Fruit fly (Drosophila melanogaster) whole organism, embryonic: ENCODE results near the gene CG17202.
A peak's percentile ranks its signal among the peaks of the same experiment; 100 is the strongest.

Source experiments
- Abd-B ChIP-seq: fragments of 200-800 bp; sonication (Bioruptor generic); optimal IDR thresholded peaks from 2 replicates; lab custom pipeline; 2018; ENCODE audit warnings: missing biosample characterization, mild to moderate bottlenecking, missing genetic modification characterization, moderate library complexity
- BEAF-32 ChIP-seq: fragments of 200-800 bp; sonication (Bioruptor generic); optimal IDR thresholded peaks from 3 replicates; lab custom pipeline; 2017; ENCODE audit warnings: missing biosample characterization, missing genetic modification characterization, mild to moderate bottlenecking, moderate library complexity, missing genetic modification reagents
- CG10147 ChIP-seq: fragments of 200-800 bp; sonication (Bioruptor generic); optimal IDR thresholded peaks from 2 replicates; lab custom pipeline; 2019; ENCODE audit warnings: missing biosample characterization, mild to moderate bottlenecking, missing genetic modification characterization, moderate library complexity
- CG10274 ChIP-seq: fragments of 200-800 bp; sonication (Bioruptor generic); optimal IDR thresholded peaks from 3 replicates; lab custom pipeline; 2017; ENCODE audit warnings: missing biosample characterization, mild to moderate bottlenecking, missing genetic modification characterization
- CG10366 ChIP-seq: fragments of 200-800 bp; sonication (Bioruptor generic); IDR thresholded peaks from 2 replicates; pipeline ENCODE4 v1.3.6; 2022; ENCODE audit warnings: missing biosample characterization, missing genetic modification characterization
- CG10979 ChIP-seq: fragments of 200-800 bp; sonication (Bioruptor generic); optimal IDR thresholded peaks from 2 replicates; lab custom pipeline; 2018; ENCODE audit warnings: missing biosample characterization, mild to moderate bottlenecking, missing genetic modification characterization, moderate library complexity
- CG11723 ChIP-seq: fragments of 200-800 bp; sonication (Bioruptor generic); optimal IDR thresholded peaks from 2 replicates; lab custom pipeline; 2017; ENCODE audit warnings: missing biosample characterization, mild to moderate bottlenecking, missing genetic modification characterization
- CG12942 ChIP-seq: fragments of 200-800 bp; sonication (Bioruptor generic); optimal IDR thresholded peaks from 3 replicates; lab custom pipeline; 2016; ENCODE audit warnings: missing biosample characterization, missing genetic modification characterization
- CG13123 ChIP-seq: fragments of 200-800 bp; sonication (Bioruptor generic); optimal IDR thresholded peaks from 2 replicates; lab custom pipeline; 2016; ENCODE audit warnings: missing biosample characterization, missing genetic modification characterization
- CG15696 ChIP-seq: fragments of 200-800 bp; sonication (Bioruptor generic); optimal IDR thresholded peaks from 2 replicates; lab custom pipeline; 2019; ENCODE audit warnings: missing biosample characterization, mild to moderate bottlenecking, missing genetic modification characterization, moderate library complexity
- CG17802 ChIP-seq: fragments of 200-800 bp; sonication (Bioruptor generic); optimal IDR thresholded peaks from 2 replicates; lab custom pipeline; 2018; ENCODE audit warnings: missing biosample characterization, mild to moderate bottlenecking, missing genetic modification characterization, moderate library complexity
- CG2199 ChIP-seq: fragments of 200-800 bp; sonication (Bioruptor generic); IDR thresholded peaks from 3 replicates; pipeline ENCODE4 v1.3.6; 2022; ENCODE audit warnings: missing biosample characterization, missing genetic modification characterization
- CG2875 ChIP-seq: fragments of 200-800 bp; sonication (Bioruptor generic); optimal IDR thresholded peaks from 2 replicates; lab custom pipeline; 2017; ENCODE audit warnings: missing biosample characterization, mild to moderate bottlenecking, missing genetic modification characterization, missing genetic modification reagents
- CG30020 ChIP-seq: fragments of 200-800 bp; optimal IDR thresholded peaks from 2 replicates; lab custom pipeline; 2019; ENCODE audit warnings: missing biosample characterization, mild to moderate bottlenecking, missing genetic modification characterization, moderate library complexity
- CG3065 ChIP-seq: fragments of 200-800 bp; sonication (Bioruptor generic); optimal IDR thresholded peaks from 2 replicates; lab custom pipeline; 2016; ENCODE audit warnings: missing biosample characterization, missing genetic modification characterization
- CG33213 ChIP-seq: fragments of 200-800 bp; sonication (Bioruptor generic); optimal IDR thresholded peaks from 3 replicates; lab custom pipeline; 2016; ENCODE audit warnings: missing biosample characterization, missing genetic modification characterization
- CG3407 ChIP-seq: fragments of 200-800 bp; sonication (Bioruptor generic); optimal IDR thresholded peaks from 2 replicates; lab custom pipeline; 2018; ENCODE audit warnings: missing biosample characterization, mild to moderate bottlenecking, missing genetic modification characterization
- CG34224 ChIP-seq: fragments of 200-800 bp; sonication (Bioruptor generic); IDR thresholded peaks from 3 replicates; pipeline ENCODE4 v1.3.6; 2022; ENCODE audit warnings: missing biosample characterization, missing genetic modification characterization; ENCODE audit not compliant: partially characterized antibody
- CG42726 ChIP-seq: fragments of 200-800 bp; sonication (Bioruptor generic); IDR thresholded peaks from 2 replicates; pipeline ENCODE4 v1.3.6; 2022; ENCODE audit warnings: missing biosample characterization, missing genetic modification characterization; ENCODE audit not compliant: partially characterized antibody
- CG6175 ChIP-seq: fragments of 200-800 bp; sonication (Bioruptor generic); IDR thresholded peaks from 3 replicates; pipeline ENCODE4 v1.3.6; 2022; ENCODE audit warnings: missing biosample characterization, missing genetic modification characterization
- CG6683 ChIP-seq: fragments of 200-800 bp; sonication (Bioruptor generic); optimal IDR thresholded peaks from 2 replicates; lab custom pipeline; 2017; ENCODE audit warnings: missing biosample characterization, mild to moderate bottlenecking, missing genetic modification characterization, missing genetic modification reagents
- CG6689 ChIP-seq: fragments of 200-800 bp; sonication (Bioruptor generic); IDR thresholded peaks from 2 replicates; pipeline ENCODE4 v1.3.6; 2022; ENCODE audit warnings: missing biosample characterization, missing genetic modification characterization
- CG7271 ChIP-seq: fragments of 200-800 bp; sonication (Bioruptor generic); optimal IDR thresholded peaks from 2 replicates; lab custom pipeline; 2018; ENCODE audit warnings: missing biosample characterization, mild to moderate bottlenecking, missing genetic modification characterization, moderate library complexity
- CG8924 ChIP-seq: fragments of 200-800 bp; optimal IDR thresholded peaks from 3 replicates; lab custom pipeline; 2019; ENCODE audit warnings: missing biosample characterization, mild to moderate bottlenecking, missing genetic modification characterization, moderate library complexity
- CG8944 ChIP-seq: fragments of 200-800 bp; sonication (Bioruptor generic); optimal IDR thresholded peaks from 3 replicates; lab custom pipeline; 2016; ENCODE audit warnings: missing biosample characterization, missing genetic modification characterization
- CG9817 ChIP-seq: fragments of 200-800 bp; sonication (Bioruptor generic); optimal IDR thresholded peaks from 2 replicates; lab custom pipeline; 2018; ENCODE audit warnings: missing biosample characterization, mild to moderate bottlenecking, missing genetic modification characterization, moderate library complexity
- CHES-1-like ChIP-seq: fragments of 200-800 bp; sonication (Bioruptor generic); optimal IDR thresholded peaks from 2 replicates; lab custom pipeline; 2016; ENCODE audit warnings: missing biosample characterization, missing genetic modification characterization
- CoRest ChIP-seq: fragments of 200-800 bp; sonication (Bioruptor generic); optimal IDR thresholded peaks from 3 replicates; lab custom pipeline; 2018; ENCODE audit warnings: missing biosample characterization, mild to moderate bottlenecking, missing genetic modification characterization, moderate library complexity
- E2f2 ChIP-seq: fragments of 200-800 bp; sonication (Bioruptor generic); IDR thresholded peaks from 2 replicates; pipeline ENCODE4 v1.3.6; 2022; ENCODE audit warnings: missing biosample characterization, missing genetic modification characterization
- Fer3 ChIP-seq: fragments of 200-800 bp; sonication (Bioruptor generic); optimal IDR thresholded peaks from 2 replicates; lab custom pipeline; 2018; ENCODE audit warnings: missing biosample characterization, mild to moderate bottlenecking, missing genetic modification characterization, moderate library complexity
- HLH3B ChIP-seq: fragments of 200-800 bp; sonication (Bioruptor generic); IDR thresholded peaks from 2 replicates; pipeline ENCODE4 v1.3.6; 2022; ENCODE audit warnings: missing biosample characterization, missing genetic modification characterization
- HmgZ ChIP-seq: fragments of 200-800 bp; sonication (Bioruptor generic); optimal IDR thresholded peaks from 2 replicates; lab custom pipeline; 2018; ENCODE audit warnings: missing biosample characterization, mild to moderate bottlenecking, missing genetic modification characterization
- Meics ChIP-seq: fragments of 200-800 bp; sonication (Bioruptor generic); optimal IDR thresholded peaks from 2 replicates; lab custom pipeline; 2017; ENCODE audit warnings: missing biosample characterization, mild to moderate bottlenecking, missing genetic modification characterization
- Neu2 ChIP-seq: fragments of 200-800 bp; sonication (Bioruptor generic); optimal IDR thresholded peaks from 3 replicates; lab custom pipeline; 2016; ENCODE audit warnings: missing biosample characterization, missing genetic modification characterization, borderline replicate concordance
- Xrp1 ChIP-seq: fragments of 200-800 bp; sonication (Bioruptor generic); IDR thresholded peaks from 2 replicates; pipeline ENCODE4 v1.3.6; 2022; ENCODE audit warnings: missing biosample characterization, missing genetic modification characterization
- abd-A ChIP-seq: fragments of 200-800 bp; sonication (Bioruptor generic); optimal IDR thresholded peaks from 3 replicates; lab custom pipeline; 2019; ENCODE audit warnings: missing biosample characterization, mild to moderate bottlenecking, missing genetic modification characterization, moderate library complexity
- ase ChIP-seq: fragments of 200-800 bp; sonication (Bioruptor generic); IDR thresholded peaks from 3 replicates; pipeline ENCODE4 v1.3.6; 2022; ENCODE audit warnings: missing biosample characterization, missing genetic modification characterization
- crol ChIP-seq: fragments of 200-800 bp; sonication (Bioruptor generic); IDR thresholded peaks from 2 replicates; pipeline ENCODE4 v1.3.6; 2022; ENCODE audit warnings: missing biosample characterization, missing genetic modification characterization
- fd102C ChIP-seq: fragments of 200-800 bp; sonication (Bioruptor generic); optimal IDR thresholded peaks from 2 replicates; lab custom pipeline; 2018; ENCODE audit warnings: missing biosample characterization, mild to moderate bottlenecking, missing genetic modification characterization, moderate library complexity
- fd3F ChIP-seq: fragments of 200-800 bp; sonication (Bioruptor generic); optimal IDR thresholded peaks from 2 replicates; lab custom pipeline; 2018; ENCODE audit warnings: missing biosample characterization, mild to moderate bottlenecking, missing genetic modification characterization, moderate library complexity
- gce ChIP-seq: fragments of 200-800 bp; sonication (Bioruptor generic); IDR thresholded peaks from 3 replicates; pipeline ENCODE4 v1.3.6; 2022; ENCODE audit warnings: missing biosample characterization, missing genetic modification characterization
- gcm2 ChIP-seq: fragments of 200-800 bp; sonication (Bioruptor generic); optimal IDR thresholded peaks from 2 replicates; lab custom pipeline; 2016; ENCODE audit warnings: missing biosample characterization, missing genetic modification characterization
- gt ChIP-seq: fragments of 200-800 bp; sonication (Bioruptor generic); IDR thresholded peaks from 2 replicates; pipeline ENCODE4 v1.3.6; 2022; ENCODE audit warnings: missing biosample characterization, missing genetic modification characterization
- hth ChIP-seq: fragments of >200 bp; optimal IDR thresholded peaks from 2 replicates; lab custom pipeline; 2017; ENCODE audit warnings: inconsistent platforms
- luna ChIP-seq: fragments of 200-800 bp; sonication (Bioruptor generic); optimal IDR thresholded peaks from 2 replicates; lab custom pipeline; 2016; ENCODE audit warnings: missing biosample characterization, missing genetic modification characterization
- sens-2 ChIP-seq: fragments of 200-800 bp; sonication (Bioruptor generic); IDR thresholded peaks from 2 replicates; pipeline ENCODE4 v1.3.6; 2022; ENCODE audit warnings: missing biosample characterization, missing genetic modification characterization
- sna ChIP-seq: fragments of 200-800 bp; sonication (Bioruptor generic); IDR thresholded peaks from 2 replicates; pipeline ENCODE4 v1.3.6; 2022; ENCODE audit warnings: missing biosample characterization, missing genetic modification characterization; ENCODE audit not compliant: partially characterized antibody
- tin ChIP-seq: fragments of 200-800 bp; sonication (Bioruptor generic); optimal IDR thresholded peaks from 3 replicates; lab custom pipeline; 2016; ENCODE audit warnings: missing biosample characterization, missing genetic modification characterization
- trh ChIP-seq: fragments of 200-800 bp; sonication (Bioruptor generic); optimal IDR thresholded peaks from 2 replicates; lab custom pipeline; 2016; ENCODE audit warnings: missing biosample characterization, missing genetic modification characterization
- wek ChIP-seq: fragments of 200-800 bp; sonication (Bioruptor generic); optimal IDR thresholded peaks from 3 replicates; lab custom pipeline; 2018; ENCODE audit warnings: missing biosample characterization, mild to moderate bottlenecking, missing genetic modification characterization, moderate library complexity

CG17202 gene

DNA sequence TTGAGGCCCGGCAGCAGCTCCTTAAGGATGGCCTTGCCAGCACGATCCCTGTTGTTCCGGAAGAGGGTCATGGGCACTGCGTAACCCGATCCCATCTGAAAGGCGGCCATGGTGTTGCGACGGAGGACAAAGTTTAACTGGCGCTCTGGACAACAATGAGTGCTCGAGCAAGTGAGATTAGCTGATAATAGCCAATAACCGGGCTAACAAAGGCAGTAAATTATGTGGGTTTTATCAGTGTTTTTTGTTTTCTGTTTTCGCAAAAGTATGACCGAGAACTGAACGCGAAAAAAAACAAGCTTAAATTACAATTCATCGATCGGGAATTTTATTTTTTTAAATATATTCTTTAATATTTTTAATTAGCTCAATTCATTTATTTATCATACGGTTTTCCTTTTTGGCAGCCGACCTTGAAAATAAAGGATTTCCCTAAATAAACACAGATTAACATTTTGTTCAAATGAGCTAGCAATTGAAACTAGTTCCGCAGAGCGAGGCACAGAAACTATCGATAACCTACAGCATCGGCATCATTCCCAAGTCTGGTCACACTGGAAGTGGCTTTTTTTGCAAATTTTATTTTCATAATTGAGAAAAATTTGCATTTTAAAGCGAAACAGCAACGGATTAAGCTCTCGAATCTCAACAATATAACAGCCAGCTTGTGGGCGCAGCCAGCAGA is 9.2 kb upstream of the CG17202 start, which contains the start of the genes Dip-C and pps (continued):
- TF ChIP-seq Fer3 (tag; lab: Kevin White, UChicago) (no peak), CG6689 (no peak), CG8944 (GFP tag; lab: Kevin White, UChicago) (no peak), hth (lab: Kevin White, UChicago) (no peak), CG8924 (peak; percentile 37), CG10979 (tag; lab: Kevin White, UChicago) (peak; percentile 18), abd-A (tag; lab: Kevin White, UChicago) (no peak), CG2875 (GFP tag; lab: Kevin White, UChicago) (no peak), tin (no peak), gt (no peak), Xrp1 (GFP tag; lab: Robert Waterston, UW) (no peak), Abd-B (GFP tag; lab: Kevin White, UChicago) (no peak), ase (GFP tag; lab: Robert Waterston, UW) (no peak), CG42726 (GFP tag; lab: Robert Waterston, UW) (peak; percentile 52; the same call in 1 of the 2 replicates), CG30020 (tag; lab: Kevin White, UChicago) (peak; percentile 27), CG9817 (tag; lab: Kevin White, UChicago) (no peak), CG6175 (GFP tag; lab: Robert Waterston, UW) (no peak), trh (GFP tag; lab: Kevin White, UChicago) (no peak), gcm2 (GFP tag; lab: Kevin White, UChicago) (no peak), CG10147 (GFP tag; lab: Kevin White, UChicago) (no peak), CG34224 (peak; percentile 70), CG3407 (no peak), E2f2 (GFP tag; lab: Robert Waterston, UW) (peak; percentile 20; the same call in 1 of the 2 replicates), CG2199 (no peak), CG10366 (GFP tag; lab: Robert Waterston, UW) (no peak), sens-2 (no peak), fd3F (GFP tag; lab: Kevin White, UChicago) (no peak), CHES-1-like (GFP tag; lab: Kevin White, UChicago) (no peak), fd102C (GFP tag; lab: Kevin White, UChicago) (no peak), CG11723 (GFP tag; lab: Kevin White, UChicago) (no peak), CG12942 (GFP tag; lab: Kevin White, UChicago) (no peak), HmgZ (peak; percentile 12), CG33213 (no peak), wek (GFP tag; lab: Kevin White, UChicago) (peak; percentile 13), CG15696 (no peak), Meics (GFP tag; lab: Kevin White, UChicago) (no peak), sna (GFP tag; lab: Robert Waterston, UW) (peak; percentile 62; the same call in 1 of the 2 replicates), crol (GFP tag; lab: Robert Waterston, UW) (no peak), CG6683 (GFP tag; lab: Kevin White, UChicago) (no peak), gce (GFP tag; lab: Robert Waterston, UW) (no peak), Neu2 (GFP tag; lab: Kevin White, UChicago) (no peak), luna (GFP tag; lab: Kevin White, UChicago) (no peak), HLH3B (GFP tag; lab: Robert Waterston, UW) (no peak), CoRest (tag; lab: Kevin White, UChicago) (peak; percentile 46), CG3065 (GFP tag; lab: Kevin White, UChicago) (no peak), CG13123 (GFP tag; lab: Kevin White, UChicago) (no peak), BEAF-32 (GFP tag; lab: Kevin White, UChicago) (peak; percentile 82), CG17802 (tag; lab: Kevin White, UChicago) (no peak), CG7271 (tag; lab: Kevin White, UChicago) (no peak), CG10274 (no peak)
